Worm (Caenorhabditis elegans) whole organism, young adult: Measurements from ENCODE around the gene tpk-1.

ENCODE experiments used
- B0019.2 ChIP-seq: fragments of 200-800 bp; sonication (Bioruptor generic); conservative IDR thresholded peaks from 2 replicates; pipeline ENCODE4 v1.3.6; 2022; ENCODE audit warnings: missing genetic modification reagents, missing genetic modification characterization, missing compliant biosample characterization
- B0261.1 ChIP-seq: sonication (generic microtip); optimal IDR thresholded peaks from 2 replicates; lab custom pipeline; 2016; ENCODE audit warnings: mild to moderate bottlenecking, missing genetic modification characterization, moderate library complexity, missing compliant biosample characterization
- F39B2.1 ChIP-seq: fragments of 200-800 bp; sonication (Bioruptor generic); IDR thresholded peaks from 2 replicates; pipeline ENCODE4 v1.3.6; 2022; ENCODE audit warnings: missing genetic modification reagents, missing genetic modification characterization, missing compliant biosample characterization
- F49E8.2 ChIP-seq: sonication (generic microtip); optimal IDR thresholded peaks from 3 replicates; lab custom pipeline; 2017; ENCODE audit warnings: missing genetic modification characterization, mild to moderate bottlenecking, missing compliant biosample characterization, antibody characterized with exemption, moderate library complexity; ENCODE audit not compliant: insufficient read depth
- Y53F4B.3 ChIP-seq: fragments of 200-800 bp; sonication (Bioruptor generic); IDR thresholded peaks from 2 replicates; pipeline ENCODE4 v1.3.6; 2022; ENCODE audit warnings: missing genetic modification reagents, missing genetic modification characterization, missing compliant biosample characterization
- Y53G8AR.9 ChIP-seq: fragments of 200-800 bp; sonication (Bioruptor generic); conservative IDR thresholded peaks from 2 replicates; pipeline ENCODE4 v1.3.6; 2022; ENCODE audit warnings: missing genetic modification reagents, missing genetic modification characterization, missing compliant biosample characterization
- Y56A3A.18 ChIP-seq: fragments of 200-800 bp; sonication (Bioruptor generic); IDR thresholded peaks from 2 replicates; pipeline ENCODE4 v1.3.6; 2022; ENCODE audit warnings: missing genetic modification reagents, missing genetic modification characterization, missing compliant biosample characterization
- akir-1 ChIP-seq: fragments of 200-800 bp; sonication (Bioruptor generic); optimal IDR thresholded peaks from 2 replicates; lab custom pipeline; 2018; ENCODE audit warnings: mild to moderate bottlenecking, missing genetic modification characterization, moderate library complexity, missing compliant biosample characterization
- ama-1 ChIP-seq, 3 experiments: fragments of 150-350 bp in 1 of 3; sonication (generic microtip) in 2 of 3; optimal IDR thresholded peaks; 2 replicates each; lab custom pipeline; 2014 to 2018; ENCODE audit warnings: missing biosample characterization in 2 of 3, missing genetic modification characterization in 2 of 3, missing genetic modification reagents in 2 of 3
- aptf-2 ChIP-seq: fragments of 200-800 bp; sonication (Bioruptor generic); conservative IDR thresholded peaks from 2 replicates; pipeline ENCODE4 v1.3.6; 2022; ENCODE audit warnings: missing genetic modification reagents, missing genetic modification characterization, missing compliant biosample characterization
- attf-3 ChIP-seq: fragments of 200-800 bp; sonication (Bioruptor generic); conservative IDR thresholded peaks from 2 replicates; pipeline ENCODE4 v1.3.6; 2022; ENCODE audit warnings: missing genetic modification reagents, missing genetic modification characterization, missing compliant biosample characterization
- attf-5 ChIP-seq: fragments of 200-800 bp; sonication (Bioruptor generic); optimal IDR thresholded peaks from 2 replicates; lab custom pipeline; 2018; ENCODE audit warnings: mild to moderate bottlenecking, missing genetic modification characterization, missing compliant biosample characterization
- ceh-100 ChIP-seq: fragments of 200-800 bp; sonication (Bioruptor generic); IDR thresholded peaks from 2 replicates; pipeline ENCODE4 v1.3.6; 2022; ENCODE audit warnings: missing genetic modification reagents, missing genetic modification characterization, missing compliant biosample characterization
- dox-1 ChIP-seq: fragments of 200-800 bp; sonication (Bioruptor generic); IDR thresholded peaks from 2 replicates; pipeline ENCODE4 v1.3.6; 2022; ENCODE audit warnings: missing genetic modification reagents, missing genetic modification characterization, missing compliant biosample characterization
- efl-1 ChIP-seq: fragments of 150-350 bp; optimal IDR thresholded peaks from 2 replicates; lab custom pipeline; 2014; ENCODE audit warnings: missing biosample characterization, missing genetic modification reagents, missing genetic modification characterization
- egl-18 ChIP-seq: fragments of 200-800 bp; sonication (Bioruptor generic); IDR thresholded peaks from 2 replicates; pipeline ENCODE4 v1.3.6; 2022; ENCODE audit warnings: missing genetic modification reagents, missing genetic modification characterization, missing compliant biosample characterization
- egl-44 ChIP-seq: fragments of 200-800 bp; sonication (Bioruptor generic); IDR thresholded peaks from 2 replicates; pipeline ENCODE4 v1.3.6; 2022; ENCODE audit warnings: missing genetic modification reagents, missing genetic modification characterization, missing compliant biosample characterization
- ekl-4 ChIP-seq: fragments of 200-800 bp; sonication (Bioruptor generic); IDR thresholded peaks from 2 replicates; pipeline ENCODE4 v1.3.6; 2022; ENCODE audit warnings: missing genetic modification reagents, missing genetic modification characterization, missing compliant biosample characterization
- gei-17 ChIP-seq: fragments of 200-800 bp; sonication (Bioruptor generic); optimal IDR thresholded peaks from 2 replicates; lab custom pipeline; 2018; ENCODE audit warnings: mild to moderate bottlenecking, missing genetic modification characterization, missing compliant biosample characterization
- hlh-26 ChIP-seq: fragments of 200-800 bp; sonication (Bioruptor generic); conservative IDR thresholded peaks from 2 replicates; pipeline ENCODE4 v1.3.6; 2022; ENCODE audit warnings: missing genetic modification reagents, missing genetic modification characterization, missing compliant biosample characterization
- hmg-1.2 ChIP-seq: fragments of 200-800 bp; sonication (Bioruptor generic); IDR thresholded peaks from 2 replicates; pipeline ENCODE4 v1.3.6; 2022; ENCODE audit warnings: missing genetic modification reagents, missing genetic modification characterization, missing compliant biosample characterization
- hmg-20 ChIP-seq: fragments of 200-800 bp; sonication (Bioruptor generic); IDR thresholded peaks from 2 replicates; pipeline ENCODE4 v1.3.6; 2022; ENCODE audit warnings: missing genetic modification reagents, missing genetic modification characterization, missing compliant biosample characterization
- hrde-1 ChIP-seq: sonication (generic microtip); optimal IDR thresholded peaks from 2 replicates; lab custom pipeline; 2016; ENCODE audit warnings: missing genetic modification characterization, mild to moderate bottlenecking, missing compliant biosample characterization, moderate library complexity, missing genotype, missing genetic modification reagents, borderline replicate concordance
- hsf-1 ChIP-seq: fragments of 200-800 bp; sonication (Bioruptor generic); IDR thresholded peaks from 2 replicates; pipeline ENCODE4 v1.3.6; 2022; ENCODE audit warnings: missing genetic modification reagents, missing genetic modification characterization, missing compliant biosample characterization
- lin-40 ChIP-seq: sonication (generic microtip); optimal IDR thresholded peaks from 2 replicates; lab custom pipeline; 2016; ENCODE audit warnings: missing genetic modification characterization, mild to moderate bottlenecking, missing compliant biosample characterization, missing genotype, missing genetic modification reagents
- lir-1 ChIP-seq: fragments of 200-800 bp; sonication (Bioruptor generic); conservative IDR thresholded peaks from 2 replicates; pipeline ENCODE4 v1.3.6; 2022; ENCODE audit warnings: missing genetic modification reagents, missing genetic modification characterization, missing compliant biosample characterization
- lsl-1 ChIP-seq: fragments of 200-800 bp; sonication (Bioruptor generic); optimal IDR thresholded peaks from 2 replicates; lab custom pipeline; 2018; ENCODE audit warnings: mild to moderate bottlenecking, missing genetic modification characterization, moderate library complexity, missing compliant biosample characterization
- madf-3 ChIP-seq: fragments of 200-800 bp; sonication (Bioruptor generic); IDR thresholded peaks from 2 replicates; pipeline ENCODE4 v1.3.6; 2022; ENCODE audit warnings: missing genetic modification reagents, missing genetic modification characterization, missing compliant biosample characterization
- mel-28 ChIP-seq: sonication (generic microtip); optimal IDR thresholded peaks from 2 replicates; lab custom pipeline; 2016; ENCODE audit warnings: borderline replicate concordance, mild to moderate bottlenecking, missing genetic modification characterization, missing compliant biosample characterization
- nhr-80 ChIP-seq: sonication (generic microtip); optimal IDR thresholded peaks from 2 replicates; lab custom pipeline; 2016; ENCODE audit warnings: missing genetic modification characterization, missing compliant biosample characterization
- pbrm-1 ChIP-seq: fragments of 200-800 bp; sonication (Bioruptor generic); IDR thresholded peaks from 2 replicates; pipeline ENCODE4 v1.3.6; 2022; ENCODE audit warnings: missing genetic modification reagents, missing genetic modification characterization, missing compliant biosample characterization
- rec-8 ChIP-seq, 2 experiments: sonication (generic microtip); optimal IDR thresholded peaks; 2 replicates each; lab custom pipeline; 2016; ENCODE audit warnings: mild to moderate bottlenecking in 2 of 2, missing genetic modification characterization in 2 of 2, missing genetic modification reagents in 2 of 2, missing genotype in 2 of 2, missing biosample characterization in 1 of 2, missing compliant biosample characterization in 1 of 2, moderate library complexity in 1 of 2
- snpc-1.1 ChIP-seq: sonication (generic microtip); optimal IDR thresholded peaks from 2 replicates; lab custom pipeline; 2017; ENCODE audit warnings: missing genetic modification characterization, mild to moderate bottlenecking, missing compliant biosample characterization, antibody characterized with exemption, moderate library complexity, missing genotype, missing genetic modification reagents; ENCODE audit not compliant: insufficient read depth
- somi-1 ChIP-seq: fragments of 200-800 bp; sonication (Bioruptor generic); optimal IDR thresholded peaks from 2 replicates; lab custom pipeline; 2018; ENCODE audit warnings: mild to moderate bottlenecking, missing genetic modification characterization, missing compliant biosample characterization
- sptf-2 ChIP-seq: fragments of 200-800 bp; sonication (Bioruptor generic); optimal IDR thresholded peaks from 2 replicates; lab custom pipeline; 2018; ENCODE audit warnings: mild to moderate bottlenecking, missing genetic modification characterization, missing compliant biosample characterization
- tbp1 ChIP-seq: fragments of 200-800 bp; sonication (Bioruptor generic); optimal IDR thresholded peaks from 2 replicates; lab custom pipeline; 2018; ENCODE audit warnings: mild to moderate bottlenecking, missing genetic modification characterization, missing compliant biosample characterization
- xnd-1 ChIP-seq: sonication (generic microtip); optimal IDR thresholded peaks from 2 replicates; lab custom pipeline; 2016; ENCODE audit warnings: missing genotype, missing genetic modification reagents, missing genetic modification characterization, missing compliant biosample characterization
- ztf-18 ChIP-seq: sonication (generic microtip); optimal IDR thresholded peaks from 2 replicates; lab custom pipeline; 2016; ENCODE audit warnings: missing genotype, mild to moderate bottlenecking, missing genetic modification characterization, missing compliant biosample characterization
- ztf-25 ChIP-seq: fragments of 200-800 bp; sonication (Bioruptor generic); IDR thresholded peaks from 2 replicates; pipeline ENCODE4 v1.3.6; 2022; ENCODE audit warnings: missing genetic modification reagents, missing genetic modification characterization, missing compliant biosample characterization
- ztf-26 ChIP-seq: sonication (generic microtip); optimal IDR thresholded peaks from 2 replicates; lab custom pipeline; 2017; ENCODE audit warnings: missing genetic modification characterization, missing compliant biosample characterization
- ztf-6 ChIP-seq: fragments of 200-800 bp; sonication (Bioruptor generic); IDR thresholded peaks from 2 replicates; pipeline ENCODE4 v1.3.6; 2022; ENCODE audit warnings: missing genetic modification reagents, missing genetic modification characterization, missing compliant biosample characterization

Gene tpk-1

ce11 chrIII:8922061-8922460, 10.1 kb downstream of the tpk-1 start:
- TF ChIP-seq ceh-100 (GFP tag; lab: Robert Waterston, UW) (no peak), ama-1 (optimal IDR thresholded peaks at IDR 0.05; lab: Kevin White, UChicago) (peak; percentile 63), ama-1 (GFP tag; optimal IDR thresholded peaks at IDR 0.05; lab: Kevin White, UChicago) (no peak), pbrm-1 (no peak), attf-3 (GFP tag; lab: Robert Waterston, UW) (no peak), nhr-80 (tag; lab: Kevin White, UChicago) (no peak)

- TF ChIP-seq hmg-1.2 = peak; percentile 65
- TF ChIP-seq Y53G8AR.9 (GFP tag; lab: Robert Waterston, UW) = no peak
- TF ChIP-seq efl-1 (GFP tag; lab: Kevin White, UChicago) = peak; percentile 73
- TF ChIP-seq, all 124 proteins: peak for 2
Observed at ce11 chrIII:8923240-8923734, 11.3 kb downstream of the tpk-1 start, which contains the start of gene glb-1. Gene glb-1 (minus strand): TSS chrIII:8923290.

ce11 chrIII:8923937-8924336, 12.0 kb downstream of the tpk-1 start, which contains the start of gene ZK637.12:
Gene ZK637.12 (plus strand): TSS chrIII:8924237.
- TF ChIP-seq ztf-6 (no peak), gei-17 (GFP tag; lab: Kevin White, UChicago) (no peak), snpc-1.1 (no peak), ztf-18 (no peak), somi-1 (GFP tag; lab: Kevin White, UChicago) (no peak), dox-1 (GFP tag; lab: Robert Waterston, UW) (no peak), ztf-26 (no peak)
- TF ChIP-seq, all 124 proteins: peak for 0

ce11 chrIII:8925539-8925938, 13.6 kb downstream of the tpk-1 start:
- TF ChIP-seq egl-44 = no peak
- TF ChIP-seq rec-8 (tag; optimal IDR thresholded peaks at IDR 0.05; lab: Kevin White, UChicago) = no peak
- no peak for TF ChIP-seq xnd-1 (tag; lab: Kevin White, UChicago)
- TF ChIP-seq lin-40 = no peak
- no peak for TF ChIP-seq egl-18 (GFP tag; lab: Robert Waterston, UW)
- TF ChIP-seq akir-1 (GFP tag; lab: Kevin White, UChicago) = no peak
- TF ChIP-seq B0261.1 (tag; lab: Kevin White, UChicago) = no peak
- TF ChIP-seq madf-3 (GFP tag; lab: Robert Waterston, UW) = no peak
- TF ChIP-seq Y56A3A.18 (GFP tag; lab: Robert Waterston, UW) = no peak
- TF ChIP-seq attf-5 = no peak

ce11 chrIII:8926512-8926911, 14.6 kb downstream of the tpk-1 start:
- TF ChIP-seq tbp1 (GFP tag; lab: Kevin White, UChicago) (no peak), ekl-4 (no peak), hsf-1 (GFP tag; lab: Robert Waterston, UW) (no peak), hlh-26 (no peak), attf-5 (no peak), lir-1 (no peak), xnd-1 (tag; lab: Kevin White, UChicago) (no peak)

- TF ChIP-seq lsl-1 (GFP tag; lab: Kevin White, UChicago) (no peak), mel-28 (tag; lab: Kevin White, UChicago) (no peak), F39B2.1 (GFP tag; lab: Robert Waterston, UW) (no peak), Y53F4B.3 (GFP tag; lab: Robert Waterston, UW) (no peak), B0019.2 (GFP tag; lab: Robert Waterston, UW) (no peak), F49E8.2 (tag; lab: Kevin White, UChicago) (no peak), ztf-25 (GFP tag; lab: Robert Waterston, UW) (no peak), hmg-20 (GFP tag; lab: Robert Waterston, UW) (no peak), hrde-1 (tag; lab: Kevin White, UChicago) (no peak), sptf-2 (GFP tag; lab: Kevin White, UChicago) (no peak), aptf-2 (GFP tag; lab: Robert Waterston, UW) (no peak)
Observed at ce11 chrIII:8929723-8930122, 17.8 kb downstream of the tpk-1 start, which contains the start of gene arrd-15. Gene arrd-15 (plus strand): TSS chrIII:8930023.
